Fruit fly (Drosophila melanogaster) whole organism, embryonic: Measurements from ENCODE around the gene Prx4.
A peak's percentile ranks its signal among the peaks of the same experiment; 100 is the strongest.

ENCODE experiments used
- Atf-2 ChIP-seq: fragments of 200-800 bp; sonication (Bioruptor generic); optimal IDR thresholded peaks from 2 replicates; lab custom pipeline; 2016; ENCODE audit warnings: missing biosample characterization, missing genetic modification characterization
- Atf6 ChIP-seq: fragments of 200-800 bp; sonication (Bioruptor generic); IDR thresholded peaks from 2 replicates; pipeline ENCODE4 v1.3.6; 2022; ENCODE audit warnings: missing biosample characterization, missing genetic modification characterization
- CG11695 ChIP-seq: fragments of 200-800 bp; sonication (Bioruptor generic); IDR thresholded peaks from 3 replicates; pipeline ENCODE4 v1.3.6; 2022; ENCODE audit warnings: missing biosample characterization, missing genetic modification characterization
- CG13296 ChIP-seq: fragments of 200-800 bp; sonication (Bioruptor generic); optimal IDR thresholded peaks from 3 replicates; lab custom pipeline; 2018; ENCODE audit warnings: missing biosample characterization, mild to moderate bottlenecking, missing genetic modification characterization
- CG13424 ChIP-seq: fragments of 200-800 bp; sonication (Bioruptor generic); optimal IDR thresholded peaks from 2 replicates; lab custom pipeline; 2019; ENCODE audit warnings: missing biosample characterization, mild to moderate bottlenecking, missing genetic modification characterization, moderate library complexity
- CG13624 ChIP-seq: fragments of 200-800 bp; sonication (Bioruptor generic); optimal IDR thresholded peaks from 2 replicates; lab custom pipeline; 2016; ENCODE audit warnings: missing biosample characterization, missing genetic modification characterization
- CG15269 ChIP-seq: fragments of 200-800 bp; sonication (Bioruptor generic); optimal IDR thresholded peaks from 2 replicates; lab custom pipeline; 2018; ENCODE audit warnings: missing biosample characterization, mild to moderate bottlenecking, missing genetic modification characterization, moderate library complexity
- CG16813 ChIP-seq: fragments of 200-800 bp; sonication (Bioruptor generic); IDR thresholded peaks from 3 replicates; pipeline ENCODE4 v1.3.6; 2022; ENCODE audit warnings: missing biosample characterization, missing genetic modification characterization; ENCODE audit not compliant: partially characterized antibody
- CG16863 ChIP-seq: fragments of 200-800 bp; sonication (Bioruptor generic); optimal IDR thresholded peaks from 3 replicates; lab custom pipeline; 2016; ENCODE audit warnings: missing biosample characterization, missing genetic modification characterization
- CG17385 ChIP-seq: fragments of 200-800 bp; sonication (Bioruptor generic); optimal IDR thresholded peaks from 3 replicates; lab custom pipeline; 2018; ENCODE audit warnings: missing biosample characterization, mild to moderate bottlenecking, missing genetic modification characterization
- CG18619 ChIP-seq: fragments of 200-800 bp; sonication (Bioruptor generic); optimal IDR thresholded peaks from 3 replicates; lab custom pipeline; 2017; ENCODE audit warnings: missing biosample characterization, mild to moderate bottlenecking, missing genetic modification characterization
- CG18764 ChIP-seq: fragments of 200-800 bp; sonication (Bioruptor generic); optimal IDR thresholded peaks from 3 replicates; lab custom pipeline; 2016; ENCODE audit warnings: missing biosample characterization, missing genetic modification characterization
- CG2202 ChIP-seq: fragments of 200-800 bp; sonication (Bioruptor generic); optimal IDR thresholded peaks from 2 replicates; lab custom pipeline; 2018; ENCODE audit warnings: missing biosample characterization, mild to moderate bottlenecking, missing genetic modification characterization
- CG32772 ChIP-seq: fragments of 200-800 bp; sonication (Bioruptor generic); IDR thresholded peaks from 2 replicates; pipeline ENCODE4 v1.3.6; 2022; ENCODE audit warnings: missing biosample characterization, missing genetic modification characterization
- CG7786 ChIP-seq: fragments of 200-800 bp; sonication (Bioruptor generic); optimal IDR thresholded peaks from 2 replicates; lab custom pipeline; 2016; ENCODE audit warnings: missing biosample characterization, missing genetic modification characterization
- CG8281 ChIP-seq: fragments of 200-800 bp; sonication (Bioruptor generic); optimal IDR thresholded peaks from 2 replicates; lab custom pipeline; 2018; ENCODE audit warnings: missing biosample characterization, mild to moderate bottlenecking, missing genetic modification characterization, moderate library complexity
- CTCF ChIP-seq: fragments of 200-800 bp; sonication (Bioruptor generic); optimal IDR thresholded peaks from 2 replicates; lab custom pipeline; 2017; ENCODE audit warnings: missing biosample characterization, mild to moderate bottlenecking, missing genetic modification characterization, moderate library complexity
- D19A ChIP-seq: fragments of 200-800 bp; optimal IDR thresholded peaks from 3 replicates; lab custom pipeline; 2019; ENCODE audit warnings: missing biosample characterization, mild to moderate bottlenecking, missing genetic modification characterization, moderate library complexity
- Deaf1 ChIP-seq: fragments of 200-800 bp; optimal IDR thresholded peaks from 3 replicates; lab custom pipeline; 2019; ENCODE audit warnings: missing biosample characterization, mild to moderate bottlenecking, missing genetic modification characterization, moderate library complexity
- Drgx ChIP-seq: fragments of 200-800 bp; sonication (Bioruptor generic); IDR thresholded peaks from 2 replicates; pipeline ENCODE4 v1.3.6; 2022; ENCODE audit warnings: missing biosample characterization, missing genetic modification characterization
- Lhr ChIP-seq: fragments of 200-800 bp; sonication (Bioruptor generic); optimal IDR thresholded peaks from 3 replicates; lab custom pipeline; 2017; ENCODE audit warnings: mild to moderate bottlenecking, missing biosample characterization, missing genetic modification reagents, missing genetic modification characterization
- MTF-1 ChIP-seq: fragments of 200-800 bp; sonication (Bioruptor generic); optimal IDR thresholded peaks from 2 replicates; lab custom pipeline; 2018; ENCODE audit warnings: missing biosample characterization, mild to moderate bottlenecking, missing genetic modification characterization, borderline replicate concordance
- Myb ChIP-seq: fragments of 200-800 bp; sonication (Bioruptor generic); optimal IDR thresholded peaks from 2 replicates; lab custom pipeline; 2016; ENCODE audit warnings: missing biosample characterization, missing genetic modification characterization
- Optix ChIP-seq: fragments of 200-800 bp; sonication (Bioruptor generic); IDR thresholded peaks from 3 replicates; pipeline ENCODE4 v1.3.6; 2022; ENCODE audit warnings: missing biosample characterization, missing genetic modification characterization
- Pdp1 ChIP-seq, 2 experiments: fragments of 200-800 bp; sonication (Bioruptor generic); optimal IDR thresholded peaks; 3 replicates each; lab custom pipeline; 2016; ENCODE audit warnings: missing biosample characterization in 2 of 2, missing genetic modification characterization in 2 of 2, mild to moderate bottlenecking in 1 of 2, moderate library complexity in 1 of 2
- Xrp1 ChIP-seq: fragments of 200-800 bp; sonication (Bioruptor generic); IDR thresholded peaks from 2 replicates; pipeline ENCODE4 v1.3.6; 2022; ENCODE audit warnings: missing biosample characterization, missing genetic modification characterization
- YL-1 ChIP-seq: fragments of 200-800 bp; sonication (Bioruptor generic); optimal IDR thresholded peaks from 3 replicates; lab custom pipeline; 2017; ENCODE audit warnings: missing biosample characterization, mild to moderate bottlenecking, missing genetic modification characterization
- amos ChIP-seq: fragments of 200-800 bp; sonication (Bioruptor generic); IDR thresholded peaks from 2 replicates; pipeline ENCODE4 v1.3.6; 2022; ENCODE audit warnings: missing biosample characterization, missing genetic modification characterization; ENCODE audit not compliant: partially characterized antibody
- aop ChIP-seq: fragments of 200-800 bp; sonication (Bioruptor generic); IDR thresholded peaks from 2 replicates; pipeline ENCODE4 v1.3.6; 2022; ENCODE audit warnings: missing biosample characterization, missing genetic modification characterization
- bigmax ChIP-seq: fragments of 200-800 bp; sonication (Bioruptor generic); optimal IDR thresholded peaks from 2 replicates; lab custom pipeline; 2018; ENCODE audit warnings: missing biosample characterization, mild to moderate bottlenecking, missing genetic modification characterization
- br ChIP-seq: fragments of >200 bp; optimal IDR thresholded peaks from 2 replicates; lab custom pipeline; 2017
- cato ChIP-seq: fragments of 200-800 bp; sonication (Bioruptor generic); optimal IDR thresholded peaks from 2 replicates; lab custom pipeline; 2016; ENCODE audit warnings: missing biosample characterization, missing genetic modification characterization, borderline replicate concordance
- cwo ChIP-seq: fragments of 200-800 bp; sonication (Bioruptor generic); optimal IDR thresholded peaks from 3 replicates; lab custom pipeline; 2017; ENCODE audit warnings: missing biosample characterization, missing genetic modification characterization, mild to moderate bottlenecking, moderate library complexity, missing genetic modification reagents
- dm ChIP-seq: fragments of 200-800 bp; sonication (Bioruptor generic); optimal IDR thresholded peaks from 3 replicates; lab custom pipeline; 2016; ENCODE audit warnings: missing biosample characterization, missing genetic modification characterization
- dpn ChIP-seq, 2 experiments: fragments of 200-800 bp; sonication (Bioruptor generic); optimal IDR thresholded peaks; 3 replicates each; lab custom pipeline; 2016; ENCODE audit warnings: missing biosample characterization in 2 of 2, missing genetic modification characterization in 2 of 2
- fd3F ChIP-seq: fragments of 200-800 bp; sonication (Bioruptor generic); optimal IDR thresholded peaks from 2 replicates; lab custom pipeline; 2018; ENCODE audit warnings: missing biosample characterization, mild to moderate bottlenecking, missing genetic modification characterization, moderate library complexity
- gfzf ChIP-seq: fragments of 200-800 bp; sonication (Bioruptor generic); optimal IDR thresholded peaks from 2 replicates; lab custom pipeline; 2016; ENCODE audit warnings: missing biosample characterization, mild to moderate bottlenecking, missing genetic modification characterization, moderate library complexity
- gro ChIP-seq: fragments of 200-800 bp; sonication (Bioruptor generic); optimal IDR thresholded peaks from 2 replicates; lab custom pipeline; 2016; ENCODE audit warnings: missing biosample characterization, missing genetic modification characterization
- her ChIP-seq: fragments of 200-800 bp; sonication (Bioruptor generic); optimal IDR thresholded peaks from 2 replicates; lab custom pipeline; 2016; ENCODE audit warnings: missing biosample characterization, missing genetic modification characterization
- insv ChIP-seq, 2 experiments: fragments of 200-800 bp; sonication (Bioruptor generic); optimal IDR thresholded peaks; 3 replicates each; lab custom pipeline; 2016 to 2018; ENCODE audit warnings: missing biosample characterization in 2 of 2, missing genetic modification characterization in 2 of 2
- kah ChIP-seq: fragments of 200-800 bp; sonication (Bioruptor generic); optimal IDR thresholded peaks from 2 replicates; lab custom pipeline; 2018; ENCODE audit warnings: missing biosample characterization, mild to moderate bottlenecking, missing genetic modification characterization
- peb ChIP-seq: fragments of 200-800 bp; sonication (Bioruptor generic); IDR thresholded peaks from 2 replicates; pipeline ENCODE4 v1.3.6; 2022; ENCODE audit warnings: missing biosample characterization, missing genetic modification characterization
- phol ChIP-seq: fragments of 200-800 bp; sonication (Bioruptor generic); optimal IDR thresholded peaks from 3 replicates; lab custom pipeline; 2018; ENCODE audit warnings: missing biosample characterization, mild to moderate bottlenecking, missing genetic modification characterization, moderate library complexity
- sens ChIP-seq: fragments of 200-800 bp; sonication (Bioruptor generic); peaks from one replicate; lab custom pipeline; 2016; ENCODE audit warnings: missing biosample characterization, missing genetic modification characterization
- seq ChIP-seq: fragments of 200-800 bp; sonication (Bioruptor generic); IDR thresholded peaks from 2 replicates; pipeline ENCODE4 v1.3.6; 2022; ENCODE audit warnings: missing biosample characterization, missing genetic modification characterization
- sna ChIP-seq: fragments of 200-800 bp; sonication (Bioruptor generic); IDR thresholded peaks from 2 replicates; pipeline ENCODE4 v1.3.6; 2022; ENCODE audit warnings: missing biosample characterization, missing genetic modification characterization; ENCODE audit not compliant: partially characterized antibody
- tio ChIP-seq: fragments of 200-800 bp; sonication (Bioruptor generic); optimal IDR thresholded peaks from 2 replicates; lab custom pipeline; 2017; ENCODE audit warnings: missing biosample characterization, missing genetic modification characterization, inconsistent platforms
- tx ChIP-seq: fragments of 200-800 bp; sonication (Bioruptor generic); optimal IDR thresholded peaks from 2 replicates; lab custom pipeline; 2016; ENCODE audit warnings: missing biosample characterization, missing genetic modification characterization
- usp ChIP-seq: fragments of >200 bp; optimal IDR thresholded peaks from 2 replicates; lab custom pipeline; 2017; ENCODE audit warnings: missing biosample characterization, missing genetic modification characterization

Gene Prx4

DNA sequence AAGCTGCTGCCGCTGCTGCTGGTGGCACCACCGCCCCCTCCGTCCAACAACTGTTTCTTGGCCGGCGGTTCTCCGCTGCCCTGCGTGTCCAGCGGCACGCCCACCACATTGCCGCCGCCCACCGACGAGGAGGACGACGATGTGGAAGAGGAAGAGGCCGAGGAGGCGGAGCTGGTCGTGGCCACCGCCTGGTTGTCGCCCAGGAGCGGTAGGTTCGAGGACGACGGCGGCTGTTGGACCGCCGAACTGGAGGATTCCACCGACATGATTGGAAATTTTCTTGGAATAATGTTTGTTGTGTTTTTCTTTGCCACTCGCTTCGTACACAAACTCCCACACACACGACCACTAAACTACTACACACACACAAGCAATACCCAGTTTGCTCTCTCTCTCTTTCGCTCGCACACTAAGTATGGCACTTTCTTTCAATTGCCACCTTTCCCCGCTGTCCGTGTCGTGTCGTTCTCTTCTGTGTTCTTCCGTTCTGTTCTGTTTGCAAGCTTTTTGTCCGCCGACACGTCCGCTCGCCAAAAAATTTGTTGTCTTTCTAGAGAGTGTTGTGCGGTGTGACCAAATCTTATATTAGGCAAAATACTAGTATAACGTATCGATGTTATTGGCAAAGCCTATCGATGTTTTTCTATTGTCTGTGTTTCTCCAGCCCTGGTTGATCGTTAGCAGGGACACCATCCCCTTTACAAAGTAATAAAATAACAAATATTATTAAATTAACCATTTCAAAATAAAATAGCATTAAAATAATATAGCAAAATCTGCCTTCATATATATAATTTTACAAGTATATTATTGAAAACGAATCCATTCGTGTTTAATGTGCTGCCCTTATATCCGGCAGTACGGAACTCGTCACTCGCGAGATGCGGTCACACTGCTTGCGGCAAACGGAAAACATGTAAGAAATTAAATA is 28.4 kb downstream of the Prx4 start, which contains the start of the genes CG32486 and PAN3 (continued):
- TF ChIP-seq Xrp1: peak; percentile 32; the same call in 1 of the 2 replicates
- peak; percentile 26; the same call in 1 of the 2 replicates for TF ChIP-seq Drgx
- TF ChIP-seq CG16863 (GFP tag; lab: Kevin White, UChicago): no peak
- TF ChIP-seq br: no peak
- TF ChIP-seq CG13296 (GFP tag; lab: Kevin White, UChicago): peak; percentile 37
- TF ChIP-seq her (GFP tag; lab: Kevin White, UChicago): peak; percentile 70
- peak; percentile 23 for TF ChIP-seq cwo (GFP tag; lab: Kevin White, UChicago)
- peak in 1 of 2 experiments; percentile 59 for TF ChIP-seq insv (GFP tag; optimal IDR thresholded peaks at IDR 0.05; lab: Kevin White, UChicago)
- peak; percentile 26 for TF ChIP-seq CG18764
- peak; percentile 54 for TF ChIP-seq YL-1 (GFP tag; lab: Kevin White, UChicago)
- peak; percentile 86 for TF ChIP-seq gro (GFP tag; lab: Kevin White, UChicago)
- no peak for TF ChIP-seq D19A (tag; lab: Kevin White, UChicago)
- peak; percentile 55 for TF ChIP-seq Deaf1 (tag; lab: Kevin White, UChicago)
- TF ChIP-seq seq (GFP tag; lab: Robert Waterston, UW): peak; percentile 57; the same call in 1 of the 2 replicates
- no peak for TF ChIP-seq CG32772 (GFP tag; lab: Robert Waterston, UW)
- TF ChIP-seq usp (GFP tag; lab: Kevin White, UChicago): no peak
- TF ChIP-seq Myb: no peak
- TF ChIP-seq CG16813 (GFP tag; lab: Robert Waterston, UW): peak; percentile 90
- TF ChIP-seq CTCF: no peak
- no peak for TF ChIP-seq Atf6 (GFP tag; lab: Robert Waterston, UW)
- peak; percentile 82 for TF ChIP-seq sens (GFP tag; lab: Kevin White, UChicago)
- peak; percentile 21 to 46 for TF ChIP-seq dpn (GFP tag; optimal IDR thresholded peaks at IDR 0.05; lab: Kevin White, UChicago)
- peak in 1 of 2 experiments; percentile 41 for TF ChIP-seq Pdp1 (GFP tag; optimal IDR thresholded peaks at IDR 0.05; lab: Kevin White, UChicago)
- no peak for TF ChIP-seq tx (GFP tag; lab: Kevin White, UChicago)
- TF ChIP-seq Lhr (GFP tag; lab: Kevin White, UChicago): peak; percentile 94
- no peak for TF ChIP-seq CG7786 (GFP tag; lab: Kevin White, UChicago)
- peak; percentile 43 for TF ChIP-seq bigmax (GFP tag; lab: Kevin White, UChicago)
- TF ChIP-seq kah: peak; percentile 38
- peak; percentile 15 for TF ChIP-seq dm (GFP tag; lab: Kevin White, UChicago)
- peak; percentile 62 for TF ChIP-seq CG17385
- TF ChIP-seq aop (GFP tag; lab: Robert Waterston, UW): peak; percentile 96
- peak; percentile 76; the same call in 1 of the 2 replicates for TF ChIP-seq sna (GFP tag; lab: Robert Waterston, UW)
- no peak for TF ChIP-seq peb (GFP tag; lab: Robert Waterston, UW)
- no peak for TF ChIP-seq tio (GFP tag; lab: Kevin White, UChicago)
- peak; percentile 90 for TF ChIP-seq gfzf (GFP tag; lab: Kevin White, UChicago)
- no peak for TF ChIP-seq cato (GFP tag; lab: Kevin White, UChicago)
- peak; percentile 31 for TF ChIP-seq CG2202 (tag; lab: Kevin White, UChicago)
- peak; percentile 9 for TF ChIP-seq fd3F
- no peak for TF ChIP-seq CG8281 (tag; lab: Kevin White, UChicago)
- no peak; the same call in 2 of the 3 replicates for TF ChIP-seq CG11695 (GFP tag; lab: Robert Waterston, UW)
- peak; percentile 61 for TF ChIP-seq CG13624 (GFP tag; lab: Kevin White, UChicago)
- TF ChIP-seq Optix (GFP tag; lab: Robert Waterston, UW): peak; percentile 32; the same call in 1 of the 3 replicates
- TF ChIP-seq MTF-1 (GFP tag; lab: Kevin White, UChicago): peak; percentile 77
- TF ChIP-seq CG15269 (tag; lab: Kevin White, UChicago): no peak
- no peak for TF ChIP-seq Atf-2 (GFP tag; lab: Kevin White, UChicago)
- peak; percentile 75 for TF ChIP-seq phol (tag; lab: Kevin White, UChicago)
- peak; percentile 92 for TF ChIP-seq amos (GFP tag; lab: Robert Waterston, UW)
- peak; percentile 22 for TF ChIP-seq CG18619 (GFP tag; lab: Kevin White, UChicago)
- peak; percentile 43 for TF ChIP-seq CG13424 (tag; lab: Kevin White, UChicago)
